Worm (Caenorhabditis elegans): ENCODE data around the gene F21H7.2.

ce11 chrV:16235647-16236046 is 5.9 kb upstream of the F21H7.2 start, which contains the start of gene srh-98:
- TF ChIP-seq him-1 (tag; optimal IDR thresholded peaks at IDR 0.05), result no peak
- no peak for TF ChIP-seq dao-5 (tag; optimal IDR thresholded peaks at IDR 0.05)
- no peak for TF ChIP-seq W03F9.2 (tag; optimal IDR thresholded peaks at IDR 0.05)
